Worm (Caenorhabditis elegans) whole organism, early embryonic: ENCODE measurements around the gene nhr-86.
"Not testable (repeated sequence)": the region's sequence is repeated elsewhere in the genome, so short reads cannot be mapped to it uniquely, and the experiment has no call there.

Source experiments
- B0310.2 ChIP-seq: sonication (generic microtip); optimal IDR thresholded peaks from 2 replicates; lab custom pipeline; 2016; ENCODE audit warnings: mild to moderate bottlenecking, missing genetic modification characterization, missing compliant biosample characterization
- F13C5.2 ChIP-seq: sonication (generic microtip); optimal IDR thresholded peaks from 2 replicates; lab custom pipeline; 2017; ENCODE audit warnings: mild to moderate bottlenecking, missing genetic modification characterization, inconsistent platforms, missing compliant biosample characterization
- aly-1 ChIP-seq: sonication (generic microtip); optimal IDR thresholded peaks from 2 replicates; lab custom pipeline; 2016; ENCODE audit warnings: missing genetic modification characterization, missing compliant biosample characterization
- ama-1 ChIP-seq: fragments of 150-350 bp; optimal IDR thresholded peaks from 2 replicates; lab custom pipeline; 2014
- ceh-13 ChIP-seq: fragments of 200-800 bp; sonication (Bioruptor generic); optimal IDR thresholded peaks from 2 replicates; lab custom pipeline; 2018; ENCODE audit warnings: mild to moderate bottlenecking, missing genetic modification characterization, missing compliant biosample characterization
- ceh-36 ChIP-seq: sonication (generic microtip); optimal IDR thresholded peaks from 2 replicates; lab custom pipeline; 2016; ENCODE audit warnings: missing genetic modification characterization, inconsistent platforms, missing compliant biosample characterization
- ets-7 ChIP-seq: sonication (generic microtip); optimal IDR thresholded peaks from 2 replicates; lab custom pipeline; 2016; ENCODE audit warnings: missing genotype, missing genetic modification characterization, missing compliant biosample characterization
- flt-1 ChIP-seq: fragments of 200-800 bp; sonication (Bioruptor generic); IDR thresholded peaks from 2 replicates; pipeline ENCODE4 v1.3.6; 2022; ENCODE audit warnings: missing genetic modification characterization, missing compliant biosample characterization
- hmbx-1 ChIP-seq: sonication (generic microtip); optimal IDR thresholded peaks from 2 replicates; lab custom pipeline; 2016; ENCODE audit warnings: mild to moderate bottlenecking, missing genetic modification characterization, missing compliant biosample characterization
- hmg-4 ChIP-seq: fragments of 200-800 bp; sonication (Bioruptor generic); optimal IDR thresholded peaks from 2 replicates; lab custom pipeline; 2018; ENCODE audit warnings: mild to moderate bottlenecking, missing genetic modification characterization, missing compliant biosample characterization
- hnd-1 ChIP-seq: sonication (generic microtip); optimal IDR thresholded peaks from 2 replicates; lab custom pipeline; 2016; ENCODE audit warnings: missing genetic modification characterization, missing compliant biosample characterization
- pes-1 ChIP-seq: fragments of 200-800 bp; sonication (Bioruptor generic); IDR thresholded peaks from 2 replicates; pipeline ENCODE4 v1.3.6; 2022; ENCODE audit warnings: missing genetic modification reagents, missing genetic modification characterization, missing compliant biosample characterization
- scrt-1 ChIP-seq: fragments of 200-800 bp; sonication (Bioruptor generic); IDR thresholded peaks from 2 replicates; pipeline ENCODE4 v1.3.6; 2022; ENCODE audit warnings: missing genetic modification characterization, missing compliant biosample characterization
- sea-1 ChIP-seq: fragments of 200-800 bp; sonication (Bioruptor generic); conservative IDR thresholded peaks from 2 replicates; pipeline ENCODE4 v1.3.6; 2022; ENCODE audit warnings: missing genetic modification characterization, missing compliant biosample characterization
- tbx-11 ChIP-seq: fragments of 200-800 bp; sonication (Bioruptor generic); IDR thresholded peaks from 2 replicates; pipeline ENCODE4 v1.3.6; 2022; ENCODE audit warnings: missing genetic modification characterization, missing compliant biosample characterization
- tbx-37 ChIP-seq: fragments of 200-800 bp; sonication (Bioruptor generic); conservative IDR thresholded peaks from 2 replicates; pipeline ENCODE4 v1.3.6; 2022; ENCODE audit warnings: missing genetic modification reagents, missing genetic modification characterization, missing compliant biosample characterization
- tra-4 ChIP-seq: sonication (generic microtip); optimal IDR thresholded peaks from 2 replicates; lab custom pipeline; 2017; ENCODE audit warnings: missing genetic modification characterization, missing compliant biosample characterization

Gene nhr-86

DNA sequence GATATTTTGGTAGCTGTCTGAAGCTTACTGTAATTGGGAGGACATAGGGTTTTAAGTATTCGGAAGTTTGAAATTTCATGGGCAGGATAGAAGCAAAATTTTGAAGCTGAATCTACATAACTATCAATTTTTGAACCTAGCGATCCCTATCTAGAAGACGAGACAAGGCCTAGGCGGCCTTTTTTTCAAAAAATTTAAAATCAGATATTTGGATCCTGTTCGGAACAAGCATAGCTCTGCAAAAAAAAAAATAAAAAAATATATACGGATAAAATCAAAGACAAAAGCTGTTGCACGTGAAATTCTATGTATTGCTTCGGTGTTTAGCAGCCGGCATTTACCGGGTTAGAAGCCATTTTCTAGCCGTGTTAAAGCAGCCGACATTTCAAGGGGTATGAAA, 28.6 kb upstream of the nhr-86 start, which contains the start of gene F36F12.2:
Gene F36F12.2, minus strand, starts transcription at position 101 of the 400 bp plus-strand sequence.
- TF ChIP-seq tra-4 (tag; lab: Kevin White, UChicago) (no peak), ceh-36 (tag; lab: Kevin White, UChicago) (no peak), pes-1 (no peak), aly-1 (tag; lab: Kevin White, UChicago) (no peak), ama-1 (lab: Kevin White, UChicago) (no peak), hmbx-1 (no peak), B0310.2 (tag; lab: Kevin White, UChicago) (no peak), hnd-1 (tag; lab: Kevin White, UChicago) (no peak), flt-1 (no peak), ets-7 (tag; lab: Kevin White, UChicago) (no peak), tbx-37 (GFP tag; lab: Robert Waterston, UW) (no peak), scrt-1 (no peak)

DNA sequence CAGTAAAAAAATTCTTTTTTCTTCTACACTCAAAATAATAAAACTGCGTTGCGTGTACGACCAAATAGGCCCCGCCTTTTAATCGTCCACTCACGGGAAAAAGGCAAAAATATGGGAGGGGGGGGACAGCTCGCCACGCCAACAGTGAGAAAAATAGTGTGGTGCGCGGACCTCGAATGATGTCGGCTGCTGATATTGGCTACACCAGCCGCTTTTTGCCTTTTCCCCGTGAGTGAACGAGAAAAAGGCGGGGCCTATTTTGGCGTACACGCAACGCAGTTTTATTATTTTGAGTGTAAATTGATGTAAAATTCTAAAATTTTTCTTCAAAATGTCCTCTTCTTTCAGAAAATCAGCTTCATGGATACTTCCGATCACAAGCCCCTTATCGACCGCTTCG, 23.7 kb upstream of the nhr-86 start, which contains the start of gene ztf-28:
Gene ztf-28, plus strand, starts transcription at position 349 of the 400 bp plus-strand sequence.
- not testable (repeated sequence) for TF ChIP-seq hmg-4 (GFP tag; lab: Kevin White, UChicago); tbx-37 (GFP tag; lab: Robert Waterston, UW); pes-1

DNA sequence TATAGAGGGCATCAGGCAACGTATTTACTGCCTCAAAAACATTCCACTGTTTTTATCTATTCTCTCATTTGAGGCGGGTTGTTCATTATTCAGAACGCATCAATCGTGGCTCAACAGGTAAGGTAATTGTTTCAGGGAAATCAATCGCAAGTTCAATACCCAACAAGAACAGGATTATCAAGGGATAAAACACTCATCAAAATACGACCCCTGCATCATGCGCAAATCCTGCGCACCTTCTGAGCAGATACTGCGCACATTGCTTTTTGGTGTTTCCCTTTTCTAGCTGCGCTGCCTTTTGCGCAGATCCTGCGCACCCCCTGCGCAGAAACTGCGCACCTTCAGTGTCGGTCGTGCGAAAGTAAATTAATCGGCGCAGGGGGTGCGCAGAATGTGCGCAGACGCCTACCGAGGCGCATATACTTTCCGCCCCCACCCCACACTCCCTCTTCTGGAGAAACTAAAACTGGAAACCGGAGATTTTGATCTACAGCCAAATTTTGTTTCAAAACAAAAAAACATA, 19.2 kb upstream of the nhr-86 start, which contains the start of gene F36F12.3:
Gene F36F12.3, plus strand, starts transcription at position 51 of the 523 bp plus-strand sequence.
- TF ChIP-seq scrt-1: 0 out of 2 replicates have a peak, but pooled peaks have one; percentile 11

DNA sequence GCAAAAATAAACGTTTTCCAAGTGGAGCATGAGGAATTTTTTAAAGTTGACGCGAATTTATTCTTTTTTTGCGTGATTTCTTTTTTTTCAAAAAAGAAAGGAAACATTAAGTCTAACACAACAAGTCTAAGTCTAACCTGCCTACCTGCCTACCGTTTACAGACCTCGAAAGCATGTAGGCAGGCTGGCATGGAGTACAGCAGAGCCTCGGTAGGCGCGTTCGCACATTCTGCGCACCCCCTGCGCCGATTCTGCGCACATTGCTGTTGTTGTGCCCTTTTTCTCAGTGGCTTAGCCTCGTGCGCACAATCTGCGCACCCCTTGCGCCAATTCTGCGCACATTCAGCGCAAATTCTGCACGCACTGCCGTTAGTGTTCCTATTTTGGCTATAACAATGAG, 17.2 kb upstream of the nhr-86 start:
- TF ChIP-seq ama-1 (lab: Kevin White, UChicago) (no peak), flt-1 (no peak), tra-4 (tag; lab: Kevin White, UChicago) (no peak), ets-7 (tag; lab: Kevin White, UChicago) (no peak)

- no peak for TF ChIP-seq flt-1
- TF ChIP-seq ama-1 (lab: Kevin White, UChicago): no peak
- no peak for TF ChIP-seq ets-7 (tag; lab: Kevin White, UChicago)
- no peak for TF ChIP-seq ceh-13 (GFP tag; lab: Kevin White, UChicago)
- no peak for TF ChIP-seq ceh-36 (tag; lab: Kevin White, UChicago)
- TF ChIP-seq B0310.2 (tag; lab: Kevin White, UChicago): no peak
- no peak for TF ChIP-seq tbx-37 (GFP tag; lab: Robert Waterston, UW)
- no peak for TF ChIP-seq tbx-11 (GFP tag; lab: Robert Waterston, UW)
- TF ChIP-seq hmbx-1: no peak
- TF ChIP-seq pes-1: no peak
- no peak for TF ChIP-seq hnd-1 (tag; lab: Kevin White, UChicago)
- no peak for TF ChIP-seq hmg-4 (GFP tag; lab: Kevin White, UChicago)
- no peak for TF ChIP-seq F13C5.2 (tag; lab: Kevin White, UChicago)
- no peak for TF ChIP-seq aly-1 (tag; lab: Kevin White, UChicago)
- TF ChIP-seq sea-1 (GFP tag; lab: Robert Waterston, UW): no peak
- no peak for TF ChIP-seq tra-4 (tag; lab: Kevin White, UChicago)
- no peak for TF ChIP-seq scrt-1
Measured at ce11 chrV:2081894-2082293, 15.2 kb upstream of the nhr-86 start.

- TF ChIP-seq F13C5.2 (tag; lab: Kevin White, UChicago) (no peak), hmg-4 (GFP tag; lab: Kevin White, UChicago) (no peak), tbx-11 (GFP tag; lab: Robert Waterston, UW) (no peak), scrt-1 (no peak), ceh-36 (tag; lab: Kevin White, UChicago) (no peak), hnd-1 (tag; lab: Kevin White, UChicago) (no peak), ceh-13 (GFP tag; lab: Kevin White, UChicago) (no peak), B0310.2 (tag; lab: Kevin White, UChicago) (no peak), tra-4 (tag; lab: Kevin White, UChicago) (no peak), pes-1 (no peak), aly-1 (tag; lab: Kevin White, UChicago) (no peak), sea-1 (GFP tag; lab: Robert Waterston, UW) (no peak), ama-1 (lab: Kevin White, UChicago) (no peak), tbx-37 (GFP tag; lab: Robert Waterston, UW) (no peak), flt-1 (no peak)
Measured at ce11 chrV:2081269-2081668, 14.6 kb upstream of the nhr-86 start.

DNA sequence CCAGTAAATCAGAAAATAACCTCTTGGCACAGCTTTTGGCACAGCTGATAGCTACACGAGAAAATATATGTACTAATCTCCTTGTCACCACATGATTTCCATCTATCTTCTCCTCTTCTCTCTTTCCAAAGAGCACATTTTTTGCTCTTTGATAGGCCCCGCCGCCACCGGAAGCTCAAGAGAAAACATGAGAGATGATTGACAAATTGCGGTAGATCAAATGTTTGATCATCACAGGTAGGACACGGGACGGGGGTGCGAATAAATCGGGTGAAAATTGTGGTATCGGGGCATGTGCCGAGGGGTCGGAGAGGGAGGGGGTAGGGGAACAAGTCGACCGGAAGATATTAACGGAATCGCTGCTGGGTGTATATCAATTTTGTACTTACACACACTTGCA, 9.4 kb upstream of the nhr-86 start:
- TF ChIP-seq tbx-37 (GFP tag; lab: Robert Waterston, UW) (no peak), hnd-1 (tag; lab: Kevin White, UChicago) (no peak), ceh-36 (tag; lab: Kevin White, UChicago) (no peak), ceh-13 (GFP tag; lab: Kevin White, UChicago) (no peak), hmg-4 (GFP tag; lab: Kevin White, UChicago) (no peak), scrt-1 (no peak), ets-7 (tag; lab: Kevin White, UChicago) (no peak), sea-1 (GFP tag; lab: Robert Waterston, UW) (no peak), pes-1 (no peak), tra-4 (tag; lab: Kevin White, UChicago) (no peak)

DNA sequence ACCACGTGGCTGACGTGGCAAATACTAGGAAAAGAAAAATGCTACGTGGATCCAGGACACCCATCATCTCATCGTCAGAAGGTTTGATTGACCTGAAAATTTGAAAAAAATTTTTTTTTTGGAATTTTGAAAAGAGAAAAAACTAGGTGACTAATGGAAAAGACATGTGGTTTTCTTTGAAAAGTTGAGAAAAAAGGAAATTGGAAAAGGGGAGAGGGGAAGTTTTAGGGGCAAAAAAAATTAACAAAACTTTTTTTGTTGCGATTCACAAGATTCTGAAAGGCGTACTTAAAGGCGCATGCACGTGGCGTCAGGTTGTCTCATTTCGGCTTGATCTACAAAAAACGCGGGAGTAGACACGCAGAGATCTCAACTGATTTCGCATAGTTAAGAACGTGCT, 6.2 kb upstream of the nhr-86 start, which contains the start of gene Y40B10A.9:
Gene Y40B10A.9, minus strand, starts transcription at position 101 of the 400 bp plus-strand sequence.
- TF ChIP-seq aly-1 (tag; lab: Kevin White, UChicago): no peak
